Fruit fly (Drosophila melanogaster) whole organism, embryonic: ENCODE data around the gene Sgs5.

Experiments
- Atf3 ChIP-seq: fragments of 200-800 bp; sonication (Bioruptor generic); optimal IDR thresholded peaks from 3 replicates; lab custom pipeline; 2016; ENCODE audit warnings: missing biosample characterization, missing genetic modification characterization
- C15 ChIP-seq: fragments of 200-800 bp; sonication (Bioruptor generic); IDR thresholded peaks from 3 replicates; pipeline ENCODE4 v1.3.6; 2022; ENCODE audit warnings: missing biosample characterization, missing genetic modification characterization
- CG10959 ChIP-seq: fragments of 200-800 bp; sonication (Bioruptor generic); IDR thresholded peaks from 2 replicates; pipeline ENCODE4 v1.3.6; 2022; ENCODE audit warnings: missing biosample characterization, missing genetic modification characterization
- CG11695 ChIP-seq: fragments of 200-800 bp; sonication (Bioruptor generic); IDR thresholded peaks from 3 replicates; pipeline ENCODE4 v1.3.6; 2022; ENCODE audit warnings: missing biosample characterization, missing genetic modification characterization
- CG11696 ChIP-seq: fragments of 200-800 bp; sonication (Bioruptor generic); IDR thresholded peaks from 2 replicates; pipeline ENCODE4 v1.3.6; 2022; ENCODE audit warnings: missing biosample characterization, missing genetic modification characterization
- CG13287 ChIP-seq: fragments of 200-800 bp; sonication (Bioruptor generic); IDR thresholded peaks from 2 replicates; pipeline ENCODE4 v1.3.6; 2022; ENCODE audit warnings: missing biosample characterization, missing genetic modification characterization; ENCODE audit not compliant: partially characterized antibody
- CG16779 ChIP-seq: fragments of 200-800 bp; sonication (Bioruptor generic); IDR thresholded peaks from 2 replicates; pipeline ENCODE4 v1.3.6; 2022; ENCODE audit warnings: missing biosample characterization, missing genetic modification characterization
- CG18262 ChIP-seq: fragments of 200-800 bp; optimal IDR thresholded peaks from 3 replicates; lab custom pipeline; 2019; ENCODE audit warnings: missing biosample characterization, mild to moderate bottlenecking, missing genetic modification characterization, moderate library complexity
- CG3726 ChIP-seq: fragments of 200-800 bp; sonication (Bioruptor generic); IDR thresholded peaks from 3 replicates; pipeline ENCODE4, ENCODE4 v1.3.6; 2022; ENCODE audit warnings: missing biosample characterization, missing genetic modification characterization
- CG4424 ChIP-seq: fragments of 200-800 bp; sonication (Bioruptor generic); optimal IDR thresholded peaks from 3 replicates; lab custom pipeline; 2016; ENCODE audit warnings: missing biosample characterization, missing genetic modification characterization
- CG7357 ChIP-seq: fragments of 200-800 bp; sonication (Bioruptor generic); IDR thresholded peaks from 3 replicates; pipeline ENCODE4 v1.3.6; 2022; ENCODE audit warnings: missing biosample characterization, missing genetic modification characterization
- CG8765 ChIP-seq: fragments of 200-800 bp; sonication (Bioruptor generic); IDR thresholded peaks from 2 replicates; pipeline ENCODE4 v1.3.6; 2022; ENCODE audit warnings: missing biosample characterization, missing genetic modification characterization
- CG9797 ChIP-seq: fragments of 200-800 bp; sonication (Bioruptor generic); optimal IDR thresholded peaks from 3 replicates; lab custom pipeline; 2018; ENCODE audit warnings: missing biosample characterization, mild to moderate bottlenecking, missing genetic modification characterization
- CG9932 ChIP-seq: fragments of 200-800 bp; sonication (Bioruptor generic); IDR thresholded peaks from 2 replicates; pipeline ENCODE4 v1.3.6; 2022; ENCODE audit warnings: missing biosample characterization, missing genetic modification characterization
- Camta ChIP-seq: fragments of 200-800 bp; sonication (Bioruptor generic); optimal IDR thresholded peaks from 2 replicates; lab custom pipeline; 2016; ENCODE audit warnings: missing biosample characterization, missing genetic modification characterization
- CoRest ChIP-seq: fragments of 200-800 bp; sonication (Bioruptor generic); optimal IDR thresholded peaks from 3 replicates; lab custom pipeline; 2018; ENCODE audit warnings: missing biosample characterization, mild to moderate bottlenecking, missing genetic modification characterization, moderate library complexity
- Deaf1 ChIP-seq: fragments of 200-800 bp; optimal IDR thresholded peaks from 3 replicates; lab custom pipeline; 2019; ENCODE audit warnings: missing biosample characterization, mild to moderate bottlenecking, missing genetic modification characterization, moderate library complexity
- Hand ChIP-seq: fragments of 200-800 bp; sonication (Bioruptor generic); optimal IDR thresholded peaks from 2 replicates; lab custom pipeline; 2017; ENCODE audit warnings: mild to moderate bottlenecking, missing biosample characterization, missing genetic modification reagents, missing genetic modification characterization
- Hey ChIP-seq: fragments of 200-800 bp; sonication (Bioruptor generic); optimal IDR thresholded peaks from 3 replicates; lab custom pipeline; 2018; ENCODE audit warnings: missing biosample characterization, mild to moderate bottlenecking, missing genetic modification characterization
- Hr3 ChIP-seq: fragments of 200-800 bp; sonication (Bioruptor generic); optimal IDR thresholded peaks from 3 replicates; lab custom pipeline; 2016; ENCODE audit warnings: missing biosample characterization, missing genetic modification characterization
- Mad ChIP-seq: fragments of 200-800 bp; sonication (Bioruptor generic); optimal IDR thresholded peaks from 2 replicates; lab custom pipeline; 2016; ENCODE audit warnings: missing biosample characterization, missing genetic modification characterization
- NC2α ChIP-seq: fragments of 200-800 bp; sonication (Bioruptor generic); optimal IDR thresholded peaks from 2 replicates; lab custom pipeline; 2016; ENCODE audit warnings: missing biosample characterization, missing genetic modification characterization
- Nf-YB ChIP-seq: fragments of 200-800 bp; sonication (Bioruptor generic); optimal IDR thresholded peaks from 3 replicates; lab custom pipeline; 2019; ENCODE audit warnings: missing biosample characterization, mild to moderate bottlenecking, missing genetic modification characterization, moderate library complexity
- Nf-YC ChIP-seq: fragments of 200-800 bp; optimal IDR thresholded peaks from 3 replicates; lab custom pipeline; 2019; ENCODE audit warnings: missing biosample characterization, mild to moderate bottlenecking, missing genetic modification characterization, moderate library complexity
- Taf1 ChIP-seq: fragments of 200-800 bp; sonication (Bioruptor generic); IDR thresholded peaks from 2 replicates; pipeline ENCODE4 v1.3.6; 2022; ENCODE audit warnings: missing biosample characterization, missing genetic modification characterization
- Xbp1 ChIP-seq: fragments of 200-800 bp; sonication (Bioruptor generic); optimal IDR thresholded peaks from 3 replicates; lab custom pipeline; 2016; ENCODE audit warnings: missing biosample characterization, mild to moderate bottlenecking, missing genetic modification characterization
- az2 ChIP-seq: fragments of 200-800 bp; sonication (Bioruptor generic); optimal IDR thresholded peaks from 3 replicates; lab custom pipeline; 2016; ENCODE audit warnings: missing biosample characterization, missing genetic modification characterization
- cg ChIP-seq: fragments of 200-800 bp; sonication (Bioruptor generic); optimal IDR thresholded peaks from 3 replicates; lab custom pipeline; 2019; ENCODE audit warnings: missing biosample characterization, mild to moderate bottlenecking, missing genetic modification characterization, moderate library complexity
- chn ChIP-seq: fragments of 200-800 bp; sonication (Bioruptor generic); optimal IDR thresholded peaks from 2 replicates; lab custom pipeline; 2016; ENCODE audit warnings: missing biosample characterization, missing genetic modification characterization
- crc ChIP-seq: fragments of 200-800 bp; sonication (Bioruptor generic); optimal IDR thresholded peaks from 2 replicates; lab custom pipeline; 2016; ENCODE audit warnings: missing biosample characterization, missing genetic modification characterization
- ewg ChIP-seq: fragments of 200-800 bp; sonication (Bioruptor generic); optimal IDR thresholded peaks from 3 replicates; lab custom pipeline; 2017; ENCODE audit warnings: mild to moderate bottlenecking, missing biosample characterization, missing genetic modification reagents, missing genetic modification characterization
- exex ChIP-seq: fragments of 200-800 bp; sonication (Bioruptor generic); optimal IDR thresholded peaks from 4 replicates; lab custom pipeline; 2018; ENCODE audit warnings: missing biosample characterization, mild to moderate bottlenecking, missing genetic modification characterization, moderate library complexity
- gcm ChIP-seq: fragments of 200-800 bp; sonication (Bioruptor generic); optimal IDR thresholded peaks from 2 replicates; lab custom pipeline; 2019; ENCODE audit warnings: missing biosample characterization, mild to moderate bottlenecking, missing genetic modification characterization, moderate library complexity
- gcm2 ChIP-seq: fragments of 200-800 bp; sonication (Bioruptor generic); optimal IDR thresholded peaks from 2 replicates; lab custom pipeline; 2016; ENCODE audit warnings: missing biosample characterization, missing genetic modification characterization
- gfzf ChIP-seq: fragments of 200-800 bp; sonication (Bioruptor generic); optimal IDR thresholded peaks from 2 replicates; lab custom pipeline; 2016; ENCODE audit warnings: missing biosample characterization, mild to moderate bottlenecking, missing genetic modification characterization, moderate library complexity
- grn ChIP-seq: fragments of 200-800 bp; sonication (Bioruptor generic); optimal IDR thresholded peaks from 3 replicates; lab custom pipeline; 2017; ENCODE audit warnings: missing biosample characterization, missing genetic modification characterization
- hb ChIP-seq: fragments of 200-800 bp; sonication (Bioruptor generic); IDR thresholded peaks from 3 replicates; pipeline ENCODE4 v1.3.6; 2022; ENCODE audit warnings: missing biosample characterization, missing genetic modification characterization; ENCODE audit not compliant: partially characterized antibody
- hkb ChIP-seq, 2 experiments: fragments of 200-800 bp in 1 of 2; fragments of >200 bp in 1 of 2; sonication (Bioruptor generic) in 1 of 2; IDR thresholded peaks in 1 of 2; optimal IDR thresholded peaks in 1 of 2; 2 replicates each; pipeline versions ENCODE4 v1.3.6 to Lab custom; 2017 to 2022; ENCODE audit warnings: missing biosample characterization in 1 of 2, missing genetic modification characterization in 1 of 2
- nerfin-1 ChIP-seq: fragments of 200-800 bp; sonication (Bioruptor generic); optimal IDR thresholded peaks from 3 replicates; lab custom pipeline; 2019; ENCODE audit warnings: missing biosample characterization, mild to moderate bottlenecking, missing genetic modification characterization, moderate library complexity
- org-1 ChIP-seq: fragments of 200-800 bp; sonication (Bioruptor generic); optimal IDR thresholded peaks from 2 replicates; lab custom pipeline; 2017; ENCODE audit warnings: missing biosample characterization, missing genetic modification characterization
- psq ChIP-seq: fragments of 200-800 bp; sonication (Bioruptor generic); optimal IDR thresholded peaks from 2 replicates; lab custom pipeline; 2017; ENCODE audit warnings: missing biosample characterization, missing genetic modification characterization
- schlank ChIP-seq: fragments of 200-800 bp; sonication (Bioruptor generic); optimal IDR thresholded peaks from 2 replicates; lab custom pipeline; 2018; ENCODE audit warnings: missing biosample characterization, mild to moderate bottlenecking, missing genetic modification characterization
- seq ChIP-seq: fragments of 200-800 bp; sonication (Bioruptor generic); IDR thresholded peaks from 2 replicates; pipeline ENCODE4 v1.3.6; 2022; ENCODE audit warnings: missing biosample characterization, missing genetic modification characterization
- tna ChIP-seq: fragments of 200-800 bp; sonication (Bioruptor generic); IDR thresholded peaks from 2 replicates; pipeline ENCODE4 v1.3.6; 2022; ENCODE audit warnings: missing biosample characterization, missing genetic modification characterization; ENCODE audit not compliant: partially characterized antibody
- vnd ChIP-seq: fragments of 200-800 bp; sonication (Bioruptor generic); IDR thresholded peaks from 3 replicates; pipeline ENCODE4 v1.3.6; 2022; ENCODE audit warnings: missing biosample characterization, missing genetic modification characterization; ENCODE audit not compliant: partially characterized antibody
- zen ChIP-seq: fragments of 200-800 bp; sonication (Bioruptor generic); optimal IDR thresholded peaks from 3 replicates; lab custom pipeline; 2018; ENCODE audit warnings: missing biosample characterization, mild to moderate bottlenecking, missing genetic modification characterization, moderate library complexity

The Sgs5 gene

DNA sequence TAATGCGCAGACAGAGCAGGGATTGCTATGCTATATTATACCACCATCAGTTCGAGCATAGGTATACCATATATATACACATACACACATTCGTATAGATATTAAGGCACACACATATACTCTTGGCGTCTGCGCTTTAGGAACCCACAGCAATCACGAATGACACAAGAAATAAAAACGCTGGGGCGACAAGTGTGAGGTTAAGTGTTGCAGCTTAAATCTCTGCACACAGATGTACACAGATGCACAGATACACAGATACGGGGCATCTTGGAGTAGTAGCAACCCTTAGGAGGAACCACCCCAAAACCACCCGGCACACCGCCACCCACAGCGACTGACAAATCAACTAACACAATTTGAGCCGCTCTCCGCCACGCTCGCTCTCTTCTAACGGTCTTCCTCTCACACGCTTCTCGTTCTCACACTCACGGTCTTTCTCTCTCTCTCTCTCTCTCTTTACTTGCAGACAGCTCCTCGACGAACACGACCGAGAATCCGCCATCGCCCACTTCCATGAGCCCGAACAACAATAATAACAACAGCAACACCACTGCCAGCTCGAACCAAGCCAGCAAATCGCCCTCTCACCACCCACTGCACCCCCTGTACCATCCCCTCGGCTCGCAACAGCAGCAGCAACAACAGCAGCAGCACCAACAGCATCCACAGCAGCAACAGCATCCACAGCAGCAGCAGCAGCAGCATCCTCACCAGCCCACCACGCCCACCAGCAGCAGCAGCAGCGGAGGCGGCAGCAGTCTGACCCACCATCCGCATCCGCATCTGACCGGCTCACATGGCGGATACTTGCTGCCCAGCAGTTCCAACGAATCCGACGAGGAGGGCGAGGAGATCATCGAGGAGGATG, 28.3 kb upstream of the Sgs5 start (continued):
- TF ChIP-seq hb (no peak), Mad (no peak), Nf-YB (peak; percentile 93), ewg (peak; percentile 58), psq (GFP tag; lab: Kevin White, UChicago) (no peak), seq (GFP tag; lab: Robert Waterston, UW) (peak; percentile 86), grn (no peak), CG7357 (no peak), CG4424 (GFP tag; lab: Kevin White, UChicago) (no peak), Nf-YC (tag; lab: Kevin White, UChicago) (peak; percentile 94), CG16779 (GFP tag; lab: Robert Waterston, UW) (no peak), cg (GFP tag; lab: Kevin White, UChicago) (peak; percentile 66), gfzf (GFP tag; lab: Kevin White, UChicago) (no peak), exex (tag; lab: Kevin White, UChicago) (no peak)
- TF ChIP-seq, all 482 proteins: peak for 13

DNA sequence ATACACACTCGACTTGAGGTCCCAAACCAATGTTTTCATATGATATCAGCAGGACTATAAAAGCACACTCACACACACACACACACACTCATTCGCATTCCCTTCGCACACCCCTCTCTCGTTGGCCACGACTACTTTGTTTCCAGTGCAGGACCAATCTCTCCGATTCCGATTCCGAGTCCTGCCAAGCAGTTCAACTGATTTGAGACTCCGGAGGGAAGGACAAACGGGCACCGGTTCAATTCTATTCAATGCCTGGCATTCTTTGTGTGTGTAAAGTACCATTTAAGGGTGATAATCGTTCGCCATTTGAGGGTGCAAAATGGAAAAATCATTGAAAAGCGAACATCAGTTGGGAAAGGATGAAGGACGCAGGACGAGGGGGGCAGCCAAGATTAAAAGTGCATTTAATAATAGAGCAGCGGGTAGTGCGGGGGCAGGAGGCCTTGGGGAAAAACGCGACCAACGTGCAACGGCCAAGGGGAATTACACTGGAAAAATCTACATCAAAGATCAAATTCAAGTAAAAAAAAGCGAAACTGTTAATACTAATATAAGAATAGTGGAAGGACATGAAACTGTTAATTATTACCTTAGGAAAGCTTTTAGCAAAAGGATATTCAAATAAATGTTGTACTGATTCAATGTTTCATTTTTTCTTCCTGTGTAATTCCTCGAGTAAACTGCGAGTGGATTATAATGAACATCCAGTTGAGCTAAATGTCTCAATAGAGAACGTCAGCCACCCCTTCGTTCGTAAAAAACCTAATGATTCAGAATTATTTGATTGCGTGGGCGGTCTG, 11.3 kb upstream of the Sgs5 start:
- TF ChIP-seq gcm: peak; percentile 15
- TF ChIP-seq Hey (tag; lab: Kevin White, UChicago): no peak
- no peak for TF ChIP-seq CG9797
- TF ChIP-seq zen: peak; percentile 67
- peak; percentile 55 for TF ChIP-seq az2
- peak; percentile 44 for TF ChIP-seq Hr3 (GFP tag; lab: Kevin White, UChicago)
- TF ChIP-seq CG8765 (GFP tag; lab: Robert Waterston, UW): no peak; the same call in 1 of the 2 replicates
- TF ChIP-seq Hand (GFP tag; lab: Kevin White, UChicago): no peak
- TF ChIP-seq schlank (tag; lab: Kevin White, UChicago): no peak
- TF ChIP-seq CG9932: no peak
- no peak for TF ChIP-seq crc (GFP tag; lab: Kevin White, UChicago)
- TF ChIP-seq CG3726: 0 out of 3 replicates have a peak, but pooled peaks have one; percentile 45
- peak; percentile 50 for TF ChIP-seq nerfin-1 (tag; lab: Kevin White, UChicago)
- TF ChIP-seq vnd (GFP tag; lab: Robert Waterston, UW): no peak
- TF ChIP-seq NC2α (GFP tag; lab: Kevin White, UChicago): peak; percentile 4
- no peak for TF ChIP-seq gcm2
- TF ChIP-seq chn (GFP tag; lab: Kevin White, UChicago): peak; percentile 0
- peak; percentile 51 for TF ChIP-seq CoRest (tag; lab: Kevin White, UChicago)
- no peak for TF ChIP-seq org-1 (GFP tag; lab: Kevin White, UChicago)
- TF ChIP-seq Taf1 (GFP tag; lab: Robert Waterston, UW): no peak
- TF ChIP-seq Xbp1 (GFP tag; lab: Kevin White, UChicago): peak; percentile 27
- no peak for TF ChIP-seq tna (GFP tag; lab: Robert Waterston, UW)
- TF ChIP-seq CG18262: peak; percentile 72
- no peak for TF ChIP-seq CG11696
- TF ChIP-seq CG11695: peak; percentile 40; the same call in 1 of the 3 replicates
- no peak for TF ChIP-seq Camta
- TF ChIP-seq C15 (GFP tag; lab: Robert Waterston, UW): no peak
- no peak for TF ChIP-seq CG13287
- peak; percentile 30; the same call in 1 of the 2 replicates for TF ChIP-seq CG10959 (GFP tag; lab: Robert Waterston, UW)
- TF ChIP-seq hkb (optimal IDR thresholded peaks at IDR 0.05; lab: Kevin White, UChicago): no peak
- TF ChIP-seq hkb (GFP tag; IDR thresholded peaks at IDR 0.05; lab: Robert Waterston, UW): peak; percentile 51
- no peak for TF ChIP-seq Deaf1
- no peak for TF ChIP-seq Atf3 (GFP tag; lab: Kevin White, UChicago)
